Worm (Caenorhabditis elegans) whole organism, L4/young adult: ENCODE measurements around the gene F53G2.13.

ENCODE experiments used
- W03F9.2 ChIP-seq: fragments of 150-350 bp; optimal IDR thresholded peaks from 2 replicates; lab custom pipeline; 2014; ENCODE audit warnings: missing biosample characterization, missing genetic modification characterization
- him-1 ChIP-seq: sonication (generic microtip); optimal IDR thresholded peaks from 2 replicates; lab custom pipeline; 2016; ENCODE audit warnings: missing genotype, missing genetic modification reagents, missing genetic modification characterization, missing compliant biosample characterization

ce11 chrII:2525652-2526051 lies 42.0 kb downstream of the F53G2.13 start:
- TF ChIP-seq him-1 (tag; lab: Kevin White, UChicago) (no peak), W03F9.2 (no peak)
